Worm (Caenorhabditis elegans) whole organism, L2 larva: ENCODE measurements around the gene C08A9.10.
A peak's percentile ranks its signal among the peaks of the same experiment; 100 is the strongest.

ENCODE experiments used
- C34F6.9 ChIP-seq: fragments of 150-350 bp; optimal IDR thresholded peaks from 2 replicates; lab custom pipeline; 2014; ENCODE audit warnings: missing biosample characterization, missing genetic modification characterization
- F13H6.1 ChIP-seq: sonication (generic microtip); optimal IDR thresholded peaks from 2 replicates; lab custom pipeline; 2016; ENCODE audit warnings: missing genetic modification characterization, missing compliant biosample characterization
- R02D3.7 ChIP-seq: fragments of 150-350 bp; optimal IDR thresholded peaks from 2 replicates; lab custom pipeline; 2014; ENCODE audit warnings: missing biosample characterization, missing genetic modification characterization
- Y55F3AM.14 ChIP-seq: fragments of 200-800 bp; sonication (Bioruptor generic); optimal IDR thresholded peaks from 2 replicates; lab custom pipeline; 2018; ENCODE audit warnings: mild to moderate bottlenecking, missing genetic modification characterization, missing compliant biosample characterization
- ZK546.5 ChIP-seq: sonication (generic microtip); optimal IDR thresholded peaks from 2 replicates; lab custom pipeline; 2017; ENCODE audit warnings: missing biosample characterization, missing genetic modification characterization
- alr-1 ChIP-seq: fragments of 150-350 bp; optimal IDR thresholded peaks from 2 replicates; lab custom pipeline; 2014; ENCODE audit warnings: missing biosample characterization, missing genetic modification characterization
- aly-2 ChIP-seq: fragments of 150-350 bp; optimal IDR thresholded peaks from 2 replicates; lab custom pipeline; 2014; ENCODE audit warnings: missing biosample characterization, missing genetic modification characterization
- ama-1 ChIP-seq: fragments of 150-350 bp; optimal IDR thresholded peaks from 2 replicates; lab custom pipeline; 2018; ENCODE audit warnings: inconsistent platforms
- blmp-1 ChIP-seq: sonication (generic microtip); optimal IDR thresholded peaks from 2 replicates; lab custom pipeline; 2017; ENCODE audit warnings: missing genetic modification characterization, mild to moderate bottlenecking, missing compliant biosample characterization, antibody characterized with exemption, moderate library complexity; ENCODE audit not compliant: insufficient read depth
- ceh-16 ChIP-seq: fragments of 150-350 bp; optimal IDR thresholded peaks from 2 replicates; lab custom pipeline; 2014; ENCODE audit warnings: missing biosample characterization, missing genetic modification characterization
- ceh-82 ChIP-seq: fragments of 150-350 bp; optimal IDR thresholded peaks from 2 replicates; lab custom pipeline; 2014; ENCODE audit warnings: missing biosample characterization, missing genetic modification characterization
- crh-2 ChIP-seq: sonication (generic microtip); optimal IDR thresholded peaks from 2 replicates; lab custom pipeline; 2017; ENCODE audit warnings: missing biosample characterization, missing genetic modification characterization
- dmd-4 ChIP-seq: sonication (generic microtip); optimal IDR thresholded peaks from 2 replicates; lab custom pipeline; 2017; ENCODE audit warnings: missing biosample characterization, missing genetic modification characterization
- egl-27 ChIP-seq: sonication (generic microtip); optimal IDR thresholded peaks from 3 replicates; lab custom pipeline; 2017; ENCODE audit warnings: missing biosample characterization, missing genetic modification reagents, missing genetic modification characterization
- elt-1 ChIP-seq: fragments of 150-350 bp; optimal IDR thresholded peaks from 2 replicates; lab custom pipeline; 2014; ENCODE audit warnings: missing biosample characterization, missing genetic modification characterization
- elt-3 ChIP-seq: sonication (generic microtip); optimal IDR thresholded peaks from 2 replicates; lab custom pipeline; 2017; ENCODE audit warnings: missing biosample characterization, missing genetic modification characterization
- fos-1 ChIP-seq: fragments of 150-350 bp; optimal IDR thresholded peaks from 2 replicates; lab custom pipeline; 2014; ENCODE audit warnings: missing biosample characterization, missing genetic modification characterization
- gmeb-1 ChIP-seq: fragments of 150-350 bp; optimal IDR thresholded peaks from 2 replicates; lab custom pipeline; 2014; ENCODE audit warnings: missing biosample characterization, missing genetic modification characterization
- lin-11 ChIP-seq: fragments of 150-350 bp; sonication (generic microtip); optimal IDR thresholded peaks from 2 replicates; lab custom pipeline; 2014; ENCODE audit warnings: missing biosample characterization, missing genetic modification characterization, inconsistent platforms, mixed read lengths
- lin-13 ChIP-seq: fragments of 150-350 bp; optimal IDR thresholded peaks from 2 replicates; lab custom pipeline; 2014; ENCODE audit warnings: missing biosample characterization, missing genetic modification reagents, missing genetic modification characterization
- lin-39 ChIP-seq: fragments of 150-350 bp; optimal IDR thresholded peaks from 2 replicates; lab custom pipeline; 2014; ENCODE audit warnings: missing biosample characterization, missing genetic modification reagents, missing genetic modification characterization
- lsy-2 ChIP-seq, 2 experiments: fragments of 150-350 bp in 1 of 2; sonication (generic microtip) in 1 of 2; optimal IDR thresholded peaks; 2 replicates each; lab custom pipeline; 2014 to 2017; ENCODE audit warnings: missing biosample characterization in 2 of 2, missing genetic modification characterization in 2 of 2
- mab-5 ChIP-seq: fragments of 150-350 bp; optimal IDR thresholded peaks from 2 replicates; lab custom pipeline; 2014; ENCODE audit warnings: missing biosample characterization, missing genetic modification characterization
- mbf-1 ChIP-seq: sonication (generic microtip); optimal IDR thresholded peaks from 2 replicates; lab custom pipeline; 2017; ENCODE audit warnings: missing biosample characterization, missing genetic modification characterization
- mdl-1 ChIP-seq, 2 experiments: fragments of 150-350 bp in 1 of 2; sonication (generic microtip) in 1 of 2; optimal IDR thresholded peaks; 2 replicates each; lab custom pipeline; 2017; ENCODE audit warnings: missing biosample characterization in 2 of 2, missing genetic modification characterization in 2 of 2
- nhr-10 ChIP-seq: sonication (generic microtip); optimal IDR thresholded peaks from 2 replicates; lab custom pipeline; 2017; ENCODE audit warnings: missing biosample characterization, missing genetic modification characterization
- nhr-11 ChIP-seq: fragments of 150-350 bp; optimal IDR thresholded peaks from 2 replicates; lab custom pipeline; 2014; ENCODE audit warnings: missing biosample characterization, missing genetic modification characterization
- nhr-12 ChIP-seq: fragments of 150-350 bp; optimal IDR thresholded peaks from 2 replicates; lab custom pipeline; 2014; ENCODE audit warnings: missing biosample characterization, missing genetic modification characterization
- nhr-129 ChIP-seq: fragments of 150-350 bp; optimal IDR thresholded peaks from 2 replicates; lab custom pipeline; 2014; ENCODE audit warnings: missing biosample characterization, missing genetic modification characterization
- nhr-21 ChIP-seq: fragments of 150-350 bp; optimal IDR thresholded peaks from 2 replicates; lab custom pipeline; 2014; ENCODE audit warnings: missing biosample characterization, missing genetic modification characterization
- nhr-23 ChIP-seq: fragments of 150-350 bp; optimal IDR thresholded peaks from 2 replicates; lab custom pipeline; 2014; ENCODE audit warnings: missing biosample characterization, missing genetic modification reagents, missing genetic modification characterization
- nhr-237 ChIP-seq: fragments of 150-350 bp; optimal IDR thresholded peaks from 2 replicates; lab custom pipeline; 2014; ENCODE audit warnings: missing biosample characterization, missing genetic modification characterization
- nhr-25 ChIP-seq: fragments of 150-350 bp; sonication (generic microtip); optimal IDR thresholded peaks from 3 replicates; lab custom pipeline; 2014; ENCODE audit warnings: missing biosample characterization, missing genetic modification characterization
- nhr-6 ChIP-seq: fragments of 150-350 bp; optimal IDR thresholded peaks from 2 replicates; lab custom pipeline; 2014; ENCODE audit warnings: missing biosample characterization, missing genetic modification characterization
- nhr-77 ChIP-seq: fragments of 150-350 bp; optimal IDR thresholded peaks from 2 replicates; lab custom pipeline; 2014; ENCODE audit warnings: missing biosample characterization, missing genetic modification characterization
- peb-1 ChIP-seq: fragments of 150-350 bp; optimal IDR thresholded peaks from 2 replicates; lab custom pipeline; 2014; ENCODE audit warnings: missing biosample characterization, missing genetic modification characterization
- sem-4 ChIP-seq: fragments of 150-350 bp; optimal IDR thresholded peaks from 2 replicates; lab custom pipeline; 2014; ENCODE audit warnings: missing biosample characterization, missing genetic modification reagents, missing genetic modification characterization
- skn-1 ChIP-seq: sonication (generic microtip); optimal IDR thresholded peaks from 2 replicates; lab custom pipeline; 2017; ENCODE audit warnings: missing biosample characterization, missing genetic modification characterization
- sma-3 ChIP-seq: sonication (generic microtip); optimal IDR thresholded peaks from 2 replicates; lab custom pipeline; 2016; ENCODE audit warnings: missing genetic modification reagents, missing genetic modification characterization, missing compliant biosample characterization
- sma-9 ChIP-seq, 2 experiments: fragments of 150-350 bp in 1 of 2; sonication (generic microtip) in 1 of 2; optimal IDR thresholded peaks; 2 replicates each; lab custom pipeline; 2014 to 2016; ENCODE audit warnings: missing genetic modification characterization in 2 of 2, mild to moderate bottlenecking in 1 of 2, missing biosample characterization in 1 of 2, missing compliant biosample characterization in 1 of 2, missing genetic modification reagents in 1 of 2, moderate library complexity in 1 of 2
- snpc-4 ChIP-seq: fragments of 150-350 bp; optimal IDR thresholded peaks from 2 replicates; lab custom pipeline; 2014; ENCODE audit warnings: missing biosample characterization, missing genetic modification characterization
- unc-39 ChIP-seq: fragments of 150-350 bp; optimal IDR thresholded peaks from 2 replicates; lab custom pipeline; 2014; ENCODE audit warnings: missing biosample characterization, missing genetic modification characterization
- unc-55 ChIP-seq: fragments of 150-350 bp; sonication (generic microtip); optimal IDR thresholded peaks from 3 replicates; lab custom pipeline; 2014; ENCODE audit warnings: missing biosample characterization, missing genetic modification reagents, missing genetic modification characterization
- unc-62 ChIP-seq: fragments of 150-350 bp; optimal IDR thresholded peaks from 2 replicates; lab custom pipeline; 2014; ENCODE audit warnings: missing biosample characterization, missing genetic modification reagents, missing genetic modification characterization
- zag-1 ChIP-seq: fragments of 150-350 bp; optimal IDR thresholded peaks from 2 replicates; lab custom pipeline; 2014; ENCODE audit warnings: missing biosample characterization, missing genetic modification characterization
- ztf-1 ChIP-seq: fragments of 200-800 bp; sonication (Bioruptor generic); conservative IDR thresholded peaks from 2 replicates; pipeline ENCODE4 v1.3.6; 2022; ENCODE audit warnings: missing genetic modification characterization, missing compliant biosample characterization
- ztf-11 ChIP-seq: sonication (generic microtip); optimal IDR thresholded peaks from 2 replicates; lab custom pipeline; 2017; ENCODE audit warnings: missing biosample characterization, missing genetic modification characterization
- ztf-4 ChIP-seq: fragments of 150-350 bp; optimal IDR thresholded peaks from 2 replicates; lab custom pipeline; 2014; ENCODE audit warnings: missing biosample characterization, missing genetic modification characterization

Gene C08A9.10

DNA sequence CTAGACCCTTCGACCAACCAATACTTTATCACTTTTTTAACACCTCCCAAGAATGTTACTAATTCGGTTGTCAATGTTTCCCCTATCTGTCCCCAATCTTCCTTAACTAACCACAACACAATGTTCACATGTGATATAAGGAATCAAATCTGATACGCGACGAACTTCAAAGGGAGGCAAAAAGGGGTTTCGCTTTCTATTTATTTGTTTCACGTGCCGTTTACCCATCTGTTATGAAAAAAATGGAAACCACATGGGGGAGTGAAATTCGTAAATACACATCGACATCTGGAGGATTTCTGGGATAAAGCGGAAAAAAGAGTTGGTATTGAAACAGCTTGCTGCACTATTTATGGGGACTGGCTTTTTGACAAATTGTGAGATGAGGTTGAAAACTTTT, 18.8 kb upstream of the C08A9.10 start:
- TF ChIP-seq sma-3 (GFP tag; lab: Kevin White, UChicago), result peak; percentile 8
- TF ChIP-seq blmp-1 (tag; lab: Kevin White, UChicago), result peak; percentile 71
- peak; percentile 57 for TF ChIP-seq sma-9 (GFP tag; optimal IDR thresholded peaks at IDR 0.05; lab: Kevin White, UChicago)
- TF ChIP-seq sma-9 (tag; optimal IDR thresholded peaks at IDR 0.05; lab: Kevin White, UChicago), result no peak
- TF ChIP-seq unc-55 (GFP tag; lab: Kevin White, UChicago), result no peak
- peak; percentile 6 for TF ChIP-seq ama-1 (lab: Kevin White, UChicago)
- TF ChIP-seq elt-1, result no peak
- no peak for TF ChIP-seq mdl-1 (tag; optimal IDR thresholded peaks at IDR 0.05; lab: Kevin White, UChicago)
- TF ChIP-seq mbf-1 (tag; lab: Kevin White, UChicago), result no peak
- TF ChIP-seq nhr-21, result peak; percentile 22
- TF ChIP-seq ZK546.5 (tag; lab: Kevin White, UChicago), result no peak
- TF ChIP-seq peb-1 (tag; lab: Kevin White, UChicago), result no peak
- TF ChIP-seq unc-39 (tag; lab: Kevin White, UChicago), result no peak
- peak; percentile 54 for TF ChIP-seq nhr-129 (tag; lab: Kevin White, UChicago)
- peak; percentile 3 for TF ChIP-seq crh-2 (tag; lab: Kevin White, UChicago)
- no peak for TF ChIP-seq Y55F3AM.14 (GFP tag; lab: Kevin White, UChicago)

DNA sequence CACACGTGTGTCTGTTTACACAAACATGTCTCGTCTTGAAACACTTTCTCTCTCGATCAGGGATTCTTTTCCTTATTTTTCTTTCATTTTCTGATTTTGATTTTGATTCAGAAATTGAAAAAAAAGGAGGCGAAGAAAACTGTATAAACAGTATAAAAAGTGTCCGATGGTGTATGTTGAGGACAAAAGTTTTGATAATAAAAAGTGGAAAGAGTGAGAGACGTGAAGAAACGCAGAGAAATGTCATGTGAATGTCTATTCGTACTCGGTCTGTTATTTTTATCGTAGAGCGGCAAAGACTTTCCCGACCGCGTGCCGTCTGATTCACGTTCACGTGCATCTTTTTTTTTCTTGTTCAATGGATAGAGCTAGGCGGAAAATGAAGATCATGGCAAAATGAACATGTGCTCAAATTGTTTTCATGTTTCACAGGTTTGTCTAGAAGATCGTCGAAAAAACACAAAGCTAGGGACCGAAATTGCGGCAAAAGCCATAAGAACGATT, 17.2 kb upstream of the C08A9.10 start:
- TF ChIP-seq gmeb-1 (tag; lab: Kevin White, UChicago) (peak; percentile 47), crh-2 (tag; lab: Kevin White, UChicago) (peak; percentile 72), Y55F3AM.14 (GFP tag; lab: Kevin White, UChicago) (no peak), snpc-4 (tag; lab: Kevin White, UChicago) (no peak), C34F6.9 (peak; percentile 19), sem-4 (tag; lab: Kevin White, UChicago) (no peak), nhr-129 (tag; lab: Kevin White, UChicago) (peak; percentile 64), ztf-4 (tag; lab: Kevin White, UChicago) (no peak), nhr-25 (peak; percentile 33), lin-13 (no peak), R02D3.7 (no peak), mbf-1 (tag; lab: Kevin White, UChicago) (no peak), elt-3 (tag; lab: Kevin White, UChicago) (no peak), F13H6.1 (tag; lab: Kevin White, UChicago) (peak; percentile 59), lsy-2 (tag; optimal IDR thresholded peaks at IDR 0.05; lab: Kevin White, UChicago) (peak in 1 of 2 experiments; percentile 58), alr-1 (tag; lab: Kevin White, UChicago) (no peak), nhr-21 (peak; percentile 75), sma-3 (GFP tag; lab: Kevin White, UChicago) (peak; percentile 82), nhr-10 (no peak), ceh-16 (tag; lab: Kevin White, UChicago) (no peak), unc-62 (GFP tag; lab: Kevin White, UChicago) (no peak), ztf-1 (GFP tag; lab: Robert Waterston, UW) (no peak), zag-1 (tag; lab: Kevin White, UChicago) (no peak), dmd-4 (tag; lab: Kevin White, UChicago) (no peak), aly-2 (tag; lab: Kevin White, UChicago) (no peak), fos-1 (peak; percentile 82), nhr-23 (tag; lab: Kevin White, UChicago) (no peak), mab-5 (tag; lab: Kevin White, UChicago) (no peak), nhr-77 (tag; lab: Kevin White, UChicago) (no peak), lin-39 (tag; lab: Kevin White, UChicago) (no peak), nhr-237 (tag; lab: Kevin White, UChicago) (no peak), sma-9 (GFP tag; optimal IDR thresholded peaks at IDR 0.05; lab: Kevin White, UChicago) (peak; percentile 95), sma-9 (tag; optimal IDR thresholded peaks at IDR 0.05; lab: Kevin White, UChicago) (no peak), nhr-11 (tag; lab: Kevin White, UChicago) (no peak), lin-11 (no peak), egl-27 (tag; lab: Kevin White, UChicago) (peak; percentile 6), ZK546.5 (tag; lab: Kevin White, UChicago) (no peak), skn-1 (tag; lab: Kevin White, UChicago) (no peak), peb-1 (tag; lab: Kevin White, UChicago) (no peak), unc-39 (tag; lab: Kevin White, UChicago) (no peak), ceh-82 (tag; lab: Kevin White, UChicago) (no peak), nhr-6 (no peak), blmp-1 (tag; lab: Kevin White, UChicago) (peak; percentile 40), unc-55 (GFP tag; lab: Kevin White, UChicago) (no peak), mdl-1 (tag; optimal IDR thresholded peaks at IDR 0.05; lab: Kevin White, UChicago) (peak; percentile 53 to 81), ztf-11 (tag; lab: Kevin White, UChicago) (no peak), elt-1 (no peak), nhr-12 (tag; lab: Kevin White, UChicago) (no peak)
